Worm (Caenorhabditis elegans): ENCODE data around the gene Y45F10C.2.

- TF ChIP-seq ceh-32 (tag; optimal IDR thresholded peaks at IDR 0.05; ENCODE audit: poor library complexity): no peak
- TF ChIP-seq nhr-11 (tag; optimal IDR thresholded peaks at IDR 0.05): no peak
- peak; percentile 48 for TF ChIP-seq hlh-11 (tag; optimal IDR thresholded peaks at IDR 0.05)
- no peak for TF ChIP-seq daf-19 (GFP tag; conservative IDR thresholded peaks at IDR 0.05)
- peak; percentile 76 for TF ChIP-seq ama-1 (optimal IDR thresholded peaks at IDR 0.05)
- TF ChIP-seq egl-43 (GFP tag; IDR thresholded peaks at IDR 0.05): no peak
- TF ChIP-seq hlh-30 (tag; optimal IDR thresholded peaks at IDR 0.05; ENCODE audit: insufficient read depth): peak; percentile 29
- no peak for TF ChIP-seq lsy-2 (tag; optimal IDR thresholded peaks at IDR 0.05)
- peak in 1 of 2 experiments; percentile 43 for TF ChIP-seq mdl-1 (tag; optimal IDR thresholded peaks at IDR 0.05)
- TF ChIP-seq ces-1 (GFP tag; optimal IDR thresholded peaks at IDR 0.05): no peak
- TF ChIP-seq nhr-76 (tag; optimal IDR thresholded peaks at IDR 0.05): no peak
- no peak for TF ChIP-seq fos-1 (tag; optimal IDR thresholded peaks at IDR 0.05)
- no peak for TF ChIP-seq dpl-1 (GFP tag; optimal IDR thresholded peaks at IDR 0.05)
These were observed 41.5 kb upstream of the Y45F10C.2 start, which contains the start of gene tlp-1 for ce11 chrIV:13703828-13704425.
